Fruit fly (Drosophila melanogaster): ENCODE results near the gene CG3552.

Gene CG3552

DNA sequence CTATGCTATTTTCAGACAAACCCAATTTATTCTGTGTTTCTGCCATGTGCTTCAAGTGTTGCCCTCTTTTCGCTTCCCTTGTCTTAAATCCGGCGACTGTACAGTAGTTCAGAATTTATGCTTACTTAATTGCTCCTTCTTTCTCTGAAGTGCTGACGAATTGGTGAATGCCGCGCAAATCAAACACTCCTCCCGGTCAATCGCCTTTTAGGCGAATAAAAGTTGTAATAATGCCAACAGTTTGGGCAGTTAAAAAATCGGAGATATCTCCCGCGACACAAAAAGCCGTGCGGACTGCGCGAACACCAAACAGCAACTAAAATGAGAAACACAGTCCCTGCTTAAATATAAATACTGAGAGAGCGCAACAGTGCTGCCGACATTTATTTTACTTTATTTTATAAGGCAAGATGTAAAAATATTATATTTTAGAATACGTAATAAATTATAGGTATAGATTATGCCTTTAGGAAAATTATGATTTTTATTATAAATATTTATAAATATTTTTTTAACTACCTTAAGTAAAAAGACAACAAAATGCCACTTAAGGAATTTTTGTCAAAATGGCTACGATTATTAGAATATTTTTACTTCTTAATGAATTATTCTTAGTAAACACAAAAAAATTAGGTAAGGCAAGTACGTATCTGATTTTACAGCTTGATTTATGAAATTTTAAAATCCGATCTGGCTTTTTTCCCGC is 49.0 kb downstream of the CG3552 start, which contains the start of gene path (continued):
- TF ChIP-seq cato (GFP tag; optimal IDR thresholded peaks at IDR 0.05; ENCODE audit: borderline replicate concordance) (no peak), CG9437 (GFP tag; optimal IDR thresholded peaks at IDR 0.05) (peak; percentile 11), CG8765 (GFP tag; IDR thresholded peaks at IDR 0.05) (no peak), pan (optimal IDR thresholded peaks at IDR 0.05) (no peak), pan (GFP tag; optimal IDR thresholded peaks at IDR 0.05 in 1 of 2, IDR thresholded peaks at IDR 0.05 in 1 of 2) (peak in 1 of 2 experiments; percentile 10), stwl (tag; optimal IDR thresholded peaks at IDR 0.05) (no peak), CG4854 (GFP tag; optimal IDR thresholded peaks at IDR 0.05) (peak; percentile 20), CG8388 (GFP tag; optimal IDR thresholded peaks at IDR 0.05) (peak; percentile 58), ssp (GFP tag; IDR thresholded peaks at IDR 0.05) (no peak), gsb (GFP tag; IDR thresholded peaks at IDR 0.05) (no peak), CG4707 (GFP tag; optimal IDR thresholded peaks at IDR 0.05) (no peak), dan (GFP tag; IDR thresholded peaks at IDR 0.05) (no peak), E2f2 (GFP tag; IDR thresholded peaks at IDR 0.05) (no peak), CG10321 (GFP tag; IDR thresholded peaks at IDR 0.05) (0 out of 2 replicates have a peak, but pooled peaks have one; percentile 6), CG42726 (GFP tag; IDR thresholded peaks at IDR 0.05; ENCODE audit: partially characterized antibody) (peak; percentile 58; the same call in 1 of the 2 replicates), ab (GFP tag; optimal IDR thresholded peaks at IDR 0.05) (no peak), BtbVII (GFP tag; optimal IDR thresholded peaks at IDR 0.05) (peak; percentile 39), CG8089 (GFP tag; optimal IDR thresholded peaks at IDR 0.05) (no peak), dpn (GFP tag; optimal IDR thresholded peaks at IDR 0.05) (no peak), CG12659 (GFP tag; optimal IDR thresholded peaks at IDR 0.05) (peak; percentile 32), CG11093 (GFP tag; IDR thresholded peaks at IDR 0.05) (no peak), salm (tag; optimal IDR thresholded peaks at IDR 0.05) (no peak), CG6813 (GFP tag; optimal IDR thresholded peaks at IDR 0.05) (no peak), nom (GFP tag; optimal IDR thresholded peaks at IDR 0.05) (peak; percentile 19), Bgb (GFP tag; IDR thresholded peaks at IDR 0.05; ENCODE audit: partially characterized antibody) (peak; percentile 51; the same call in 1 of the 2 replicates), CG17829 (tag; optimal IDR thresholded peaks at IDR 0.05) (peak; percentile 78), CG5180 (GFP tag; optimal IDR thresholded peaks at IDR 0.05) (peak; percentile 19), Dref (GFP tag; IDR thresholded peaks at IDR 0.05) (no peak), bbx (GFP tag; IDR thresholded peaks at IDR 0.05; ENCODE audit: partially characterized antibody) (peak; percentile 67; the same call in 1 of the 2 replicates), CG7928 (GFP tag; optimal IDR thresholded peaks at IDR 0.05) (no peak), sisA (GFP tag; IDR thresholded peaks at IDR 0.05) (no peak), HHEX (GFP tag; optimal IDR thresholded peaks at IDR 0.05) (no peak), lab (GFP tag; optimal IDR thresholded peaks at IDR 0.05) (peak; percentile 40), Vsx1 (GFP tag; optimal IDR thresholded peaks at IDR 0.05) (no peak), Eip74EF (GFP tag; optimal IDR thresholded peaks at IDR 0.05) (no peak), CG3163 (GFP tag; optimal IDR thresholded peaks at IDR 0.05) (peak; percentile 54), CG10209 (GFP tag; optimal IDR thresholded peaks at IDR 0.05) (peak; percentile 37), sim (GFP tag; IDR thresholded peaks at IDR 0.05) (no peak), HmgD (GFP tag; optimal IDR thresholded peaks at IDR 0.05) (no peak), CG8359 (GFP tag; optimal IDR thresholded peaks at IDR 0.05; ENCODE audit: borderline replicate concordance) (no peak), seq (GFP tag; IDR thresholded peaks at IDR 0.05) (no peak; the same call in 1 of the 2 replicates), CG10147 (GFP tag; optimal IDR thresholded peaks at IDR 0.05) (peak; percentile 22), mld (GFP tag; IDR thresholded peaks at IDR 0.05; ENCODE audit: partially characterized antibody) (no peak), cad (GFP tag; optimal IDR thresholded peaks at IDR 0.05) (no peak), pros (GFP tag; optimal IDR thresholded peaks at IDR 0.05) (no peak), sqz (GFP tag; optimal IDR thresholded peaks at IDR 0.05) (no peak), CG1024 (GFP tag; IDR thresholded peaks at IDR 0.05) (no peak), CG11504 (tag; optimal IDR thresholded peaks at IDR 0.05) (peak; percentile 71)

Measured in whole organism, embryonic.